Fruit fly (Drosophila melanogaster): ENCODE data around the gene Btk.
A peak's percentile ranks its signal among the peaks of the same experiment; 100 is the strongest.

Gene Btk

DNA sequence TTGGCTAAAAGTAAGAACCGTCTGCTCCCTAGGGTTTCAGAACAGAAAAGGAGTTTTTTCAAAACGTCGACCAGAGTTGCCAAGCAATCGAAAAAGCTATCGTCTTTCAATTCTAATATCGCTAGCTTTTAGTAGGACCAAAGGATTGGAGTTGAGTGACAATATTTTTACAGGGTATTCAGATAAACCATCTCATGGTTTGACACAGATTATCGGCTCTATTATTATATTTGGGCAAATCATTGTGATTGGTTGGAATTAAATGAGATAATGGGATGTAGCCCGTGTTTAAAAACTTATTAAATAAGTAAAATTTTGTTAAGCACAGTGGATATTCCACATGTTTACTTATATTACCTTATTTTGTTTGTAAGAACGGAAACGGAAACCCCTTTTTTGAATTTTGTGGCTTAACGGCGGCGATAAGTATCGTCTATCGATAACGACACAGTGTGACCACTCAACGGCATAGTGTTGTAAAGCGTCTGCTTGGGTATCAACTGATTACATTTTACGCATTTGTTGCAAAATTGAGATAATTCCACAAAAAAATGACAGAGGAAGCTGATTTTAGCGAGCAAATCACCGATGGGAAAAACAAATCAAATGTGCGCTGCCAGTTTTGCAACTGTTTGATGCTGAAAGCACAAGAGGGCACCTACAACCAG lies 19.1 kb upstream of the Btk start, which contains the start of the genes mtsh and strat (continued):
- TF ChIP-seq Dll (GFP tag; IDR thresholded peaks at IDR 0.05; ENCODE audit: partially characterized antibody): peak; percentile 64; the same call in 2 of the 4 replicates
- TF ChIP-seq cad (GFP tag; optimal IDR thresholded peaks at IDR 0.05): no peak
- no peak for TF ChIP-seq lov (optimal IDR thresholded peaks at IDR 0.05)
- peak; percentile 83; the same call in 2 of the 3 replicates for TF ChIP-seq lov (GFP tag; IDR thresholded peaks at IDR 0.05)
- TF ChIP-seq Awh (GFP tag; IDR thresholded peaks at IDR 0.05): peak; percentile 44; the same call in 1 of the 2 replicates
- peak; percentile 63; the same call in 1 of the 2 replicates for TF ChIP-seq GATAe (GFP tag; conservative IDR thresholded peaks at IDR 0.05)
- peak; percentile 51 for TF ChIP-seq CG1792 (GFP tag; optimal IDR thresholded peaks at IDR 0.05)
- TF ChIP-seq p53 (GFP tag; optimal IDR thresholded peaks at IDR 0.05): peak; percentile 51
- peak; percentile 50 for TF ChIP-seq Sin3A (optimal IDR thresholded peaks at IDR 0.05)
- peak; percentile 78 for TF ChIP-seq CG6791 (GFP tag; IDR thresholded peaks at IDR 0.05; ENCODE audit: partially characterized antibody)
- peak; percentile 38 for TF ChIP-seq schlank (tag; optimal IDR thresholded peaks at IDR 0.05)
- TF ChIP-seq bcd (GFP tag; optimal IDR thresholded peaks at IDR 0.05): peak; percentile 75
- peak; percentile 55 for TF ChIP-seq CHES-1-like (GFP tag; optimal IDR thresholded peaks at IDR 0.05)
- TF ChIP-seq cg (GFP tag; optimal IDR thresholded peaks at IDR 0.05): no peak
- TF ChIP-seq D19B (GFP tag; optimal IDR thresholded peaks at IDR 0.05): peak; percentile 45
- peak; percentile 62 for TF ChIP-seq Scr (GFP tag; IDR thresholded peaks at IDR 0.05; ENCODE audit: partially characterized antibody)
- TF ChIP-seq Hmr (GFP tag; optimal IDR thresholded peaks at IDR 0.05): peak; percentile 78
- TF ChIP-seq CG15514 (GFP tag; optimal IDR thresholded peaks at IDR 0.05): peak; percentile 83
- TF ChIP-seq nmo (GFP tag; optimal IDR thresholded peaks at IDR 0.05): peak; percentile 62
- peak; percentile 56 for TF ChIP-seq CG12391 (tag; optimal IDR thresholded peaks at IDR 0.05)
- TF ChIP-seq disco-r (GFP tag; optimal IDR thresholded peaks at IDR 0.05): peak; percentile 29
- no peak for TF ChIP-seq CG13123 (GFP tag; optimal IDR thresholded peaks at IDR 0.05)
- no peak for TF ChIP-seq nau (GFP tag; optimal IDR thresholded peaks at IDR 0.05)
- TF ChIP-seq Ets65A (GFP tag): peak; percentile 94
- TF ChIP-seq Pdp1 (GFP tag; optimal IDR thresholded peaks at IDR 0.05): peak in 1 of 2 experiments; percentile 8
- TF ChIP-seq CG6689 (GFP tag; IDR thresholded peaks at IDR 0.05): no peak
- TF ChIP-seq CG17361 (GFP tag; IDR thresholded peaks at IDR 0.05): peak; percentile 73
- TF ChIP-seq hbn (GFP tag; IDR thresholded peaks at IDR 0.05; ENCODE audit: partially characterized antibody): no peak
- peak; percentile 30 for TF ChIP-seq Blimp-1 (GFP tag; optimal IDR thresholded peaks at IDR 0.05)
- TF ChIP-seq Hand (GFP tag; optimal IDR thresholded peaks at IDR 0.05): no peak
- 0 out of 3 replicates have a peak, but pooled peaks have one; percentile 23 for TF ChIP-seq row (GFP tag; IDR thresholded peaks at IDR 0.05)
- TF ChIP-seq CG7928 (GFP tag; optimal IDR thresholded peaks at IDR 0.05): no peak
- TF ChIP-seq Hr78 (GFP tag; optimal IDR thresholded peaks at IDR 0.05): no peak
- TF ChIP-seq Dip3 (GFP tag; optimal IDR thresholded peaks at IDR 0.05): peak; percentile 23
- peak; percentile 33 for TF ChIP-seq ATbp (GFP tag; optimal IDR thresholded peaks at IDR 0.05)
- peak; percentile 60; the same call in 1 of the 3 replicates for TF ChIP-seq so (GFP tag; IDR thresholded peaks at IDR 0.05)
- peak; percentile 16; the same call in 1 of the 3 replicates for TF ChIP-seq B-H1 (GFP tag; IDR thresholded peaks at IDR 0.05)
- no peak for TF ChIP-seq Elba2 (GFP tag; optimal IDR thresholded peaks at IDR 0.05)
- TF ChIP-seq grn (GFP tag; optimal IDR thresholded peaks at IDR 0.05): peak; percentile 38
- TF ChIP-seq otp (GFP tag; IDR thresholded peaks at IDR 0.05): peak; percentile 63; the same call in 1 of the 3 replicates
- peak; percentile 47 for TF ChIP-seq CG4424 (GFP tag; optimal IDR thresholded peaks at IDR 0.05)
- no peak for TF ChIP-seq Nf-YB (GFP tag; optimal IDR thresholded peaks at IDR 0.05)
- TF ChIP-seq zen (tag; optimal IDR thresholded peaks at IDR 0.05): peak; percentile 79
- peak; percentile 30 for TF ChIP-seq lbe (GFP tag; optimal IDR thresholded peaks at IDR 0.05)
- peak; percentile 51 for TF ChIP-seq Antp (GFP tag; optimal IDR thresholded peaks at IDR 0.05)
- peak; percentile 91 for TF ChIP-seq sens (GFP tag)
- peak; percentile 9 for TF ChIP-seq CG5180 (GFP tag; optimal IDR thresholded peaks at IDR 0.05)
- TF ChIP-seq CG10654 (GFP tag; optimal IDR thresholded peaks at IDR 0.05): peak; percentile 40
- TF ChIP-seq CG31224 (GFP tag; IDR thresholded peaks at IDR 0.05): peak; percentile 42; the same call in 1 of the 2 replicates

Data from whole organism, embryonic.